Worm (Caenorhabditis elegans): ENCODE measurements around the gene srd-15.

DNA sequence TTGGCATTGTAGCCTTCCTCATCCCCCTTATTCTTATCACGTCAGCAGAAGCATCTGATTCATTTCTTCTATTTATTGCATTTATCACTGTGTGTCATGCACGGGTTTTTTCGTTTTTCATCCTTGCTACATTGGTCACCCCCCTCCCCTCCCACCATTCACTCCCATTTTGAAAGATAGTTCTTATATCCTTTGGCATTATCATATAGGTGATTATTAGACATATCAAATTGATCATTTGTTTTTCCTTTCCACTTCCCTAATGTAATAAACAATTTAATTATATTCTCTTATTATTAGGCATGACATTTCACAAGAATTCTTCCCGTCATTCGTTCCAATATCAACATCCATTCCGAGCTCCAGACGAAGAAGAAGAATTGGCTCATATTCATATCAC, 45.0 kb upstream of the srd-15 start, which contains the start of gene M03F8.1:
- no peak for TF ChIP-seq mep-1 (tag; optimal IDR thresholded peaks at IDR 0.05)
- no peak for TF ChIP-seq unc-62 (GFP tag; optimal IDR thresholded peaks at IDR 0.05)
- no peak for TF ChIP-seq lsy-2 (tag; optimal IDR thresholded peaks at IDR 0.05)
- TF ChIP-seq nhr-237 (tag; optimal IDR thresholded peaks at IDR 0.05) = no peak
- TF ChIP-seq unc-39 (tag; optimal IDR thresholded peaks at IDR 0.05) = no peak
- TF ChIP-seq sptf-1 (tag; optimal IDR thresholded peaks at IDR 0.05) = no peak
- no peak for TF ChIP-seq pha-4 (tag; optimal IDR thresholded peaks at IDR 0.05)
- no peak for TF ChIP-seq ztf-11 (tag; optimal IDR thresholded peaks at IDR 0.05)
- no peak for TF ChIP-seq nhr-28 (tag; optimal IDR thresholded peaks at IDR 0.05)
- no peak for TF ChIP-seq nhr-76 (tag; optimal IDR thresholded peaks at IDR 0.05)
- TF ChIP-seq blmp-1 (tag; optimal IDR thresholded peaks at IDR 0.05) = no peak

All from whole organism, mixed stage, embryonic.